Fruit fly (Drosophila melanogaster) whole organism, embryonic: ENCODE results near the gene Atx2.
A peak's percentile ranks its signal among the peaks of the same experiment; 100 is the strongest.

Experiments used
- Atf3 ChIP-seq: fragments of 200-800 bp; sonication (Bioruptor generic); optimal IDR thresholded peaks from 3 replicates; lab custom pipeline; 2016; ENCODE audit warnings: missing biosample characterization, missing genetic modification characterization
- Blimp-1 ChIP-seq: fragments of 200-800 bp; sonication (Bioruptor generic); optimal IDR thresholded peaks from 3 replicates; lab custom pipeline; 2018; ENCODE audit warnings: missing biosample characterization, missing genetic modification characterization, mild to moderate bottlenecking, moderate library complexity, missing genetic modification reagents
- CG10366 ChIP-seq: fragments of 200-800 bp; sonication (Bioruptor generic); IDR thresholded peaks from 2 replicates; pipeline ENCODE4 v1.3.6; 2022; ENCODE audit warnings: missing biosample characterization, missing genetic modification characterization
- CG12155 ChIP-seq: fragments of 200-800 bp; sonication (Bioruptor generic); optimal IDR thresholded peaks from 3 replicates; lab custom pipeline; 2016; ENCODE audit warnings: missing biosample characterization, missing genetic modification characterization
- CG16813 ChIP-seq: fragments of 200-800 bp; sonication (Bioruptor generic); IDR thresholded peaks from 3 replicates; pipeline ENCODE4 v1.3.6; 2022; ENCODE audit warnings: missing biosample characterization, missing genetic modification characterization; ENCODE audit not compliant: partially characterized antibody
- CG17328 ChIP-seq: fragments of 200-800 bp; sonication (Bioruptor generic); IDR thresholded peaks from 2 replicates; pipeline ENCODE4 v1.3.6; 2022; ENCODE audit warnings: missing biosample characterization, missing genetic modification characterization
- CG18011 ChIP-seq: fragments of 200-800 bp; sonication (Bioruptor generic); optimal IDR thresholded peaks from 2 replicates; lab custom pipeline; 2017; ENCODE audit warnings: missing biosample characterization, missing genetic modification characterization, mild to moderate bottlenecking, moderate library complexity, missing genotype
- CG2116 ChIP-seq: fragments of 200-800 bp; sonication (Bioruptor generic); optimal IDR thresholded peaks from 3 replicates; lab custom pipeline; 2018; ENCODE audit warnings: missing biosample characterization, mild to moderate bottlenecking, missing genetic modification characterization
- CG2129 ChIP-seq: fragments of 200-800 bp; sonication (Bioruptor generic); IDR thresholded peaks from 2 replicates; pipeline ENCODE4 v1.3.6; 2022; ENCODE audit warnings: missing biosample characterization, missing genetic modification characterization; ENCODE audit not compliant: partially characterized antibody
- CG31388 ChIP-seq: fragments of 200-800 bp; sonication (Bioruptor generic); optimal IDR thresholded peaks from 2 replicates; lab custom pipeline; 2016; ENCODE audit warnings: missing biosample characterization, missing genetic modification characterization
- CG32772 ChIP-seq: fragments of 200-800 bp; sonication (Bioruptor generic); IDR thresholded peaks from 2 replicates; pipeline ENCODE4 v1.3.6; 2022; ENCODE audit warnings: missing biosample characterization, missing genetic modification characterization
- CG7928 ChIP-seq: fragments of 200-800 bp; sonication (Bioruptor generic); optimal IDR thresholded peaks from 2 replicates; lab custom pipeline; 2017; ENCODE audit warnings: missing biosample characterization, mild to moderate bottlenecking, missing genetic modification characterization
- CTCF ChIP-seq: fragments of 200-800 bp; sonication (Bioruptor generic); optimal IDR thresholded peaks from 2 replicates; lab custom pipeline; 2017; ENCODE audit warnings: missing biosample characterization, mild to moderate bottlenecking, missing genetic modification characterization, moderate library complexity
- CkIIα-i1 ChIP-seq: fragments of 200-800 bp; sonication (Bioruptor generic); IDR thresholded peaks from 2 replicates; pipeline ENCODE4 v1.3.6; 2022; ENCODE audit warnings: missing biosample characterization, missing genetic modification characterization
- Dref ChIP-seq: fragments of 200-800 bp; sonication (Bioruptor generic); IDR thresholded peaks from 2 replicates; pipeline ENCODE4 v1.3.6; 2022; ENCODE audit warnings: missing biosample characterization, missing genetic modification characterization
- Gug ChIP-seq: fragments of 200-800 bp; sonication (Bioruptor generic); IDR thresholded peaks from 4 replicates; pipeline ENCODE4 v1.3.6; 2022; ENCODE audit warnings: missing biosample characterization, missing genetic modification characterization
- Hr39 ChIP-seq: fragments of >200 bp; optimal IDR thresholded peaks from 2 replicates; lab custom pipeline; 2017
- Hr51 ChIP-seq, 2 experiments: fragments of 200-800 bp; sonication (Bioruptor generic); optimal IDR thresholded peaks; 2 replicates in 1 of 2; 3 replicates in 1 of 2; lab custom pipeline; 2016 to 2018; ENCODE audit warnings: missing biosample characterization in 2 of 2, missing genetic modification characterization in 2 of 2, mild to moderate bottlenecking in 1 of 2, moderate library complexity in 1 of 2
- Mad ChIP-seq: fragments of 200-800 bp; sonication (Bioruptor generic); optimal IDR thresholded peaks from 2 replicates; lab custom pipeline; 2016; ENCODE audit warnings: missing biosample characterization, missing genetic modification characterization
- Oaz ChIP-seq: fragments of 200-800 bp; sonication (Bioruptor generic); IDR thresholded peaks from 2 replicates; pipeline ENCODE4 v1.3.6; 2022; ENCODE audit warnings: missing biosample characterization, missing genetic modification characterization
- Spps ChIP-seq: fragments of 200-800 bp; sonication (Bioruptor generic); optimal IDR thresholded peaks from 2 replicates; lab custom pipeline; 2018; ENCODE audit warnings: missing biosample characterization, mild to moderate bottlenecking, missing genetic modification characterization
- Trl ChIP-seq, 3 experiments: fragments of >200 bp in 2 of 3; fragments of 200-800 bp in 1 of 3; sonication (Bioruptor generic) in 1 of 3; optimal IDR thresholded peaks; 2 replicates in 1 of 3; 3 replicates in 2 of 3; lab custom pipeline; 2016 to 2017; ENCODE audit warnings: missing biosample characterization in 1 of 3, missing genetic modification characterization in 1 of 3
- Usf ChIP-seq: fragments of 200-800 bp; sonication (Bioruptor generic); optimal IDR thresholded peaks from 2 replicates; lab custom pipeline; 2017; ENCODE audit warnings: missing genotype, missing biosample characterization, missing genetic modification characterization
- ab ChIP-seq: fragments of 200-800 bp; sonication (Bioruptor generic); optimal IDR thresholded peaks from 2 replicates; lab custom pipeline; 2016; ENCODE audit warnings: missing biosample characterization, missing genetic modification characterization
- cad ChIP-seq: fragments of >200 bp; optimal IDR thresholded peaks from 2 replicates; lab custom pipeline; 2017; ENCODE audit warnings: missing biosample characterization, missing genetic modification characterization
- dm ChIP-seq: fragments of 200-800 bp; sonication (Bioruptor generic); optimal IDR thresholded peaks from 3 replicates; lab custom pipeline; 2016; ENCODE audit warnings: missing biosample characterization, missing genetic modification characterization
- fd96Cb ChIP-seq: fragments of 200-800 bp; sonication (Bioruptor generic); optimal IDR thresholded peaks from 2 replicates; lab custom pipeline; 2018; ENCODE audit warnings: missing biosample characterization, mild to moderate bottlenecking, missing genetic modification characterization, moderate library complexity
- grn ChIP-seq: fragments of 200-800 bp; sonication (Bioruptor generic); optimal IDR thresholded peaks from 3 replicates; lab custom pipeline; 2017; ENCODE audit warnings: missing biosample characterization, missing genetic modification characterization
- jumu ChIP-seq: fragments of 200-800 bp; sonication (Bioruptor generic); optimal IDR thresholded peaks from 3 replicates; lab custom pipeline; 2016; ENCODE audit warnings: missing biosample characterization, missing genetic modification characterization
- kni ChIP-seq: fragments of 200-800 bp; sonication (Bioruptor generic); optimal IDR thresholded peaks from 3 replicates; lab custom pipeline; 2017; ENCODE audit warnings: mild to moderate bottlenecking, missing biosample characterization, missing genetic modification reagents, missing genetic modification characterization
- mld ChIP-seq: fragments of 200-800 bp; sonication (Bioruptor generic); IDR thresholded peaks from 3 replicates; pipeline ENCODE4 v1.3.6; 2022; ENCODE audit warnings: missing biosample characterization, missing genetic modification characterization; ENCODE audit not compliant: partially characterized antibody
- nmo ChIP-seq: fragments of 200-800 bp; sonication (Bioruptor generic); optimal IDR thresholded peaks from 2 replicates; lab custom pipeline; 2018; ENCODE audit warnings: missing biosample characterization, mild to moderate bottlenecking, missing genetic modification characterization, moderate library complexity
- oc ChIP-seq: fragments of 200-800 bp; sonication (Bioruptor generic); optimal IDR thresholded peaks from 2 replicates; lab custom pipeline; 2018; ENCODE audit warnings: missing biosample characterization, mild to moderate bottlenecking, missing genetic modification characterization, moderate library complexity
- scrt ChIP-seq: fragments of 200-800 bp; sonication (Bioruptor generic); optimal IDR thresholded peaks from 2 replicates; lab custom pipeline; 2018; ENCODE audit warnings: missing biosample characterization, mild to moderate bottlenecking, missing genetic modification characterization, moderate library complexity
- sqz ChIP-seq: fragments of 200-800 bp; sonication (Bioruptor generic); optimal IDR thresholded peaks from 3 replicates; lab custom pipeline; 2018; ENCODE audit warnings: missing biosample characterization, mild to moderate bottlenecking, missing genetic modification characterization
- wor ChIP-seq: fragments of 200-800 bp; sonication (Bioruptor generic); IDR thresholded peaks from 2 replicates; pipeline ENCODE4 v1.3.6; 2022; ENCODE audit warnings: missing biosample characterization, missing genetic modification characterization

The Atx2 gene

DNA sequence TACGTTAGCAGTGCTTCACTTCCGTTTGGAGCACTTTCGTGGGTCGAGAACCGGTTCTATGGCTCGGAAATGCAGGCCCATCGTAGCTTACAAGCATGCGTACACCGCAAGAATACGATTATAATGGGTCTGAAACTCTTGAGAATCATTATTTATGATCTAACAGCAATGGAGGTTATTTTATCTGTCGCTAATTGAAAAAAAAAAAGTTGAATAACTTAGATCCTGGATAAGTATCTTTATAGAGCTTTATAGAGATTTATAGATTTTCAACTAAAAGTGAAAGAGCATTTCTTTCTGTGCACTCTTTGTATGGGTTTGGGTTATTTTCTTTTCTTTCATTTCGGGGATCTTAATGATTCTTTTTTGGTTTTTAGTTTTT is 19.6 kb downstream of the Atx2 start (continued):
- TF ChIP-seq scrt (GFP tag; lab: Kevin White, UChicago) (no peak), CG10366 (GFP tag; lab: Robert Waterston, UW) (no peak), CG18011 (GFP tag; lab: Kevin White, UChicago) (no peak), CG16813 (GFP tag; lab: Robert Waterston, UW) (no peak), Mad (GFP tag; lab: Kevin White, UChicago) (no peak), CG7928 (GFP tag; lab: Kevin White, UChicago) (no peak), Spps (tag; lab: Kevin White, UChicago) (peak; percentile 71), Gug (GFP tag; lab: Robert Waterston, UW) (peak; percentile 5; the same call in 1 of the 4 replicates), Atf3 (GFP tag; lab: Kevin White, UChicago) (peak; percentile 14), CG2129 (GFP tag; lab: Robert Waterston, UW) (no peak), CG2116 (GFP tag; lab: Kevin White, UChicago) (no peak), Usf (GFP tag; lab: Kevin White, UChicago) (peak; percentile 14), ab (no peak), CG31388 (GFP tag; lab: Kevin White, UChicago) (no peak), wor (GFP tag; lab: Robert Waterston, UW) (no peak), nmo (GFP tag; lab: Kevin White, UChicago) (peak; percentile 77), Trl (optimal IDR thresholded peaks at IDR 0.05; lab: Kevin White, UChicago) (no peak), Trl (GFP tag; optimal IDR thresholded peaks at IDR 0.05; lab: Kevin White, UChicago) (peak; percentile 25), Hr51 (GFP tag; optimal IDR thresholded peaks at IDR 0.05; lab: Kevin White, UChicago) (peak in 1 of 2 experiments; percentile 14), dm (GFP tag; lab: Kevin White, UChicago) (no peak), CkIIα-i1 (GFP tag; lab: Robert Waterston, UW) (no peak), mld (GFP tag; lab: Robert Waterston, UW) (no peak)
- TF ChIP-seq, all 482 proteins: peak for 163

DNA sequence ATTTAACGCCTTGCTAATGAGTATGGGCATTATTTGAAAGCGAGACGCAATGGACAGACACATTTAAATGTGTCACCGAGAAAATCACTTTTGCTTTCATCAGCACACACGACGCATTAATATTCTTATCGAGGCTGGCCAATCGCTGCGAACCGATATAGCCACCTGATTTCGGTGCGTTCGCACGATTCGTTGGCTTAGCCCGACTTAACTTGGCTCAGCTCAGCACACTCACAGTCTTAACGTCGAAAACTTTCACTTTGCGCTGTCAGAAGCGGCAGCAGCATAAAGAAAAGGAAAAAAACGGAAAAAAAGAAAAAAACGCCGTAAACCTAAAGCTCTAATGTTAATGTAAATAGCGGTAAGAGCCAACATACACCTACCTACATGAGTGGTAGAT is 22.1 kb downstream of the Atx2 start:
- peak; percentile 74 for TF ChIP-seq oc (tag; lab: Kevin White, UChicago)
- peak; percentile 23 for TF ChIP-seq sqz (GFP tag; lab: Kevin White, UChicago)
- no peak for TF ChIP-seq CG32772 (GFP tag; lab: Robert Waterston, UW)
- TF ChIP-seq kni (GFP tag; lab: Kevin White, UChicago): peak; percentile 28
- TF ChIP-seq jumu (GFP tag; lab: Kevin White, UChicago): no peak
- no peak for TF ChIP-seq Dref (GFP tag; lab: Robert Waterston, UW)
- peak; percentile 98 for TF ChIP-seq Blimp-1 (GFP tag; lab: Kevin White, UChicago)
- peak; percentile 27 for TF ChIP-seq grn (GFP tag; lab: Kevin White, UChicago)

DNA sequence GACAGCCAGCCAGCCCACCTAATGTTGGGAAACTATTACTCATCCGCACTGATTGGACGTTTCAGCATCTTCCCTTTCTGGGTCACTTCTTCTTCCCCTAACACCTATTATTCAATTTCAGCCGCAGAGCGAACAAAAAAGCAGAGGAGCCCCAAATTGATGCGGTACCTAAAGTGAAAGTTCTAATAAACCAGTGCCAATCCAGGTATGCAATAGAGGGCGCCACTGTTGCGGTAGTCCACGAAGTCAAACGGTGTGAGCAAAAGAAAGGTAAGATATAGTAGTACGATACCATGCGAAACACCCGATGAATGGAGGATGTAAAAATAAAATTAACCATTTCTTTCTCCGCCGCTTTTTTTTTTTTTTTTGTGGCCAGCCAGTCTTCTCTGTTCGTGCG is 22.9 kb downstream of the Atx2 start:
- TF ChIP-seq CG12155 (GFP tag; lab: Kevin White, UChicago) (no peak), Blimp-1 (GFP tag; lab: Kevin White, UChicago) (peak; percentile 84), cad (GFP tag; lab: Kevin White, UChicago) (no peak), Oaz (GFP tag; lab: Robert Waterston, UW) (no peak), CG17328 (GFP tag; lab: Robert Waterston, UW) (no peak), fd96Cb (tag; lab: Kevin White, UChicago) (no peak), Hr39 (lab: Kevin White, UChicago) (no peak), CTCF (peak; percentile 84)
